Fruit fly (Drosophila melanogaster): ENCODE data around the gene CG42366.

Gene CG42366

dm6 chr2L:9956993-9957652, 32.2 kb downstream of the CG42366 start, which contains the start of the genes CG4658 and CG5846 (continued):
- TF ChIP-seq CG7368 (GFP tag; optimal IDR thresholded peaks at IDR 0.05) = peak; percentile 90
- peak; percentile 93 for TF ChIP-seq lz (GFP tag; optimal IDR thresholded peaks at IDR 0.05)
- TF ChIP-seq CG6163 (GFP tag; IDR thresholded peaks at IDR 0.05) = peak; percentile 92
- peak; percentile 90 for TF ChIP-seq CG11762 (GFP tag; optimal IDR thresholded peaks at IDR 0.05; ENCODE audit: insufficient read depth)
- TF ChIP-seq cyc (GFP tag; optimal IDR thresholded peaks at IDR 0.05) = peak; percentile 92
- peak; percentile 67 for TF ChIP-seq fd85E (GFP tag; optimal IDR thresholded peaks at IDR 0.05)
- TF ChIP-seq CG3032 (tag; optimal IDR thresholded peaks at IDR 0.05) = peak; percentile 92
- no peak for TF ChIP-seq CG9139 (GFP tag; optimal IDR thresholded peaks at IDR 0.05)
- TF ChIP-seq CG34406 (GFP tag; optimal IDR thresholded peaks at IDR 0.05) = peak; percentile 95
- peak; percentile 92 for TF ChIP-seq Eip75B (GFP tag; optimal IDR thresholded peaks at IDR 0.05)
- peak; percentile 95 for TF ChIP-seq CG8119 (GFP tag; IDR thresholded peaks at IDR 0.05)
- peak; percentile 90 for TF ChIP-seq Hr39 (GFP tag; optimal IDR thresholded peaks at IDR 0.05)
- peak; percentile 93 for TF ChIP-seq acj6 (GFP tag; optimal IDR thresholded peaks at IDR 0.05)
- peak; percentile 91 for TF ChIP-seq fkh (GFP tag; optimal IDR thresholded peaks at IDR 0.05)
- peak; percentile 74 for TF ChIP-seq fd59A (GFP tag; optimal IDR thresholded peaks at IDR 0.05)
- peak; percentile 86 for TF ChIP-seq Ets21C (GFP tag; optimal IDR thresholded peaks at IDR 0.05)
- TF ChIP-seq dac (GFP tag; optimal IDR thresholded peaks at IDR 0.05) = peak; percentile 50
- TF ChIP-seq CG6854 (GFP tag; optimal IDR thresholded peaks at IDR 0.05) = peak; percentile 40
- TF ChIP-seq Blimp-1 (GFP tag; optimal IDR thresholded peaks at IDR 0.05) = peak; percentile 60
- peak; percentile 96 for TF ChIP-seq CG8632 (GFP tag; optimal IDR thresholded peaks at IDR 0.05)
- peak; percentile 95 for TF ChIP-seq svp (GFP tag)
- TF ChIP-seq dsx (GFP tag; optimal IDR thresholded peaks at IDR 0.05; ENCODE audit: poor library complexity, severe bottlenecking) = peak; percentile 94
- TF ChIP-seq CG1621 (tag; optimal IDR thresholded peaks at IDR 0.05) = peak; percentile 82
- no peak for TF ChIP-seq CG6276 (GFP tag; optimal IDR thresholded peaks at IDR 0.05)
- TF ChIP-seq Met (GFP tag; optimal IDR thresholded peaks at IDR 0.05) = peak; percentile 96
- peak; percentile 92 for TF ChIP-seq Lpt (GFP tag; optimal IDR thresholded peaks at IDR 0.05)
- TF ChIP-seq CG10631 (GFP tag; optimal IDR thresholded peaks at IDR 0.05) = peak; percentile 93
- no peak for TF ChIP-seq CG4318 (GFP tag; optimal IDR thresholded peaks at IDR 0.05)

- no peak for TF ChIP-seq CG6276 (GFP tag; optimal IDR thresholded peaks at IDR 0.05)
- no peak for TF ChIP-seq CG9139 (GFP tag; optimal IDR thresholded peaks at IDR 0.05)
- TF ChIP-seq net (GFP tag; optimal IDR thresholded peaks at IDR 0.05) = no peak
- no peak for TF ChIP-seq CG11294 (GFP tag; IDR thresholded peaks at IDR 0.05)
- no peak for TF ChIP-seq CG10669 (GFP tag; optimal IDR thresholded peaks at IDR 0.05)
- no peak for TF ChIP-seq salr (GFP tag; optimal IDR thresholded peaks at IDR 0.05)
- TF ChIP-seq svp (GFP tag) = peak; percentile 95
- no peak for TF ChIP-seq acj6 (GFP tag; optimal IDR thresholded peaks at IDR 0.05)
- no peak for TF ChIP-seq CG11762 (GFP tag; optimal IDR thresholded peaks at IDR 0.05; ENCODE audit: insufficient read depth)
Observed at dm6 chr2L:9960758-9961157, 35.8 kb downstream of the CG42366 start.

- TF ChIP-seq svp (GFP tag) = peak; percentile 69
- no peak for TF ChIP-seq lz (GFP tag; optimal IDR thresholded peaks at IDR 0.05)
- TF ChIP-seq Met (GFP tag; optimal IDR thresholded peaks at IDR 0.05) = peak; percentile 25
- peak; percentile 13 for TF ChIP-seq achi (GFP tag; optimal IDR thresholded peaks at IDR 0.05)
- TF ChIP-seq CG6276 (GFP tag; optimal IDR thresholded peaks at IDR 0.05) = no peak
- TF ChIP-seq CG31627 (GFP tag; optimal IDR thresholded peaks at IDR 0.05) = no peak
- peak; percentile 50 for TF ChIP-seq CG6854 (GFP tag; optimal IDR thresholded peaks at IDR 0.05)
- peak; percentile 36 for TF ChIP-seq esn (GFP tag; optimal IDR thresholded peaks at IDR 0.05)
- TF ChIP-seq pdm3 (GFP tag; optimal IDR thresholded peaks at IDR 0.05) = peak; percentile 9
- TF ChIP-seq Eip78C (GFP tag) = peak; percentile 72
- peak; percentile 6 for TF ChIP-seq OdsH (GFP tag; optimal IDR thresholded peaks at IDR 0.05)
- no peak for TF ChIP-seq CG6792 (GFP tag; optimal IDR thresholded peaks at IDR 0.05)
Observed at dm6 chr2L:9963603-9964042, 38.7 kb downstream of the CG42366 start, which contains the start of gene CG5850. Gene CG5850, minus strand, starts transcription at chr2L:9963949.

Data from whole organism, prepupa.